Worm (Caenorhabditis elegans) whole organism, L4 larva: Measurements from ENCODE around the gene cec-8.

Source experiments
- F44E2.7 ChIP-seq: fragments of 200-800 bp; sonication (Bioruptor generic); IDR thresholded peaks from 2 replicates; pipeline ENCODE4 v2.1.2; 2022; ENCODE audit warnings: missing genetic modification characterization, missing compliant biosample characterization
- T20F7.1 ChIP-seq: fragments of 200-800 bp; sonication (Bioruptor generic); optimal IDR thresholded peaks from 2 replicates; lab custom pipeline; 2018; ENCODE audit warnings: mild to moderate bottlenecking, missing genetic modification characterization, missing compliant biosample characterization
- Y75B8A.6 ChIP-seq: fragments of 200-800 bp; sonication (Bioruptor generic); IDR thresholded peaks from 2 replicates; pipeline ENCODE4 v1.3.6; 2022; ENCODE audit warnings: missing genetic modification reagents, missing genetic modification characterization, missing compliant biosample characterization
- ZK546.5 ChIP-seq, 2 experiments: sonication (generic microtip); optimal IDR thresholded peaks; 2 replicates each; lab custom pipeline; 2017; ENCODE audit warnings: missing biosample characterization in 2 of 2, missing genetic modification characterization in 2 of 2
- ces-1 ChIP-seq: fragments of 150-350 bp; sonication (generic microtip); optimal IDR thresholded peaks from 4 replicates; lab custom pipeline; 2014; ENCODE audit warnings: missing biosample characterization, missing genetic modification reagents, missing genetic modification characterization
- cey-2 ChIP-seq: sonication (generic microtip); optimal IDR thresholded peaks from 3 replicates; lab custom pipeline; 2017; ENCODE audit warnings: missing genetic modification characterization, mild to moderate bottlenecking, missing compliant biosample characterization, antibody characterized with exemption, borderline replicate concordance; ENCODE audit not compliant: insufficient read depth
- daf-12 ChIP-seq: fragments of 150-350 bp; optimal IDR thresholded peaks from 2 replicates; lab custom pipeline; 2014; ENCODE audit warnings: missing biosample characterization, missing genetic modification reagents, missing genetic modification characterization
- daf-8 ChIP-seq: fragments of 200-800 bp; sonication (Bioruptor generic); IDR thresholded peaks from 2 replicates; pipeline ENCODE4 v1.3.6; 2022; ENCODE audit warnings: missing genetic modification characterization, missing compliant biosample characterization
- dmd-6 ChIP-seq: fragments of 200-800 bp; sonication (Bioruptor generic); IDR thresholded peaks from 2 replicates; pipeline ENCODE4 v1.3.6; 2022; ENCODE audit warnings: missing genetic modification reagents, missing genetic modification characterization, missing compliant biosample characterization
- dmd-9 ChIP-seq: fragments of 200-800 bp; sonication (Bioruptor generic); IDR thresholded peaks from 2 replicates; pipeline ENCODE4 v1.3.6; 2022; ENCODE audit warnings: missing genetic modification reagents, missing genetic modification characterization, missing compliant biosample characterization
- dpl-1 ChIP-seq: fragments of 150-350 bp; optimal IDR thresholded peaks from 2 replicates; lab custom pipeline; 2014; ENCODE audit warnings: missing biosample characterization, missing genetic modification reagents, missing genetic modification characterization
- duxl-1 ChIP-seq: sonication (generic microtip); optimal IDR thresholded peaks from 2 replicates; lab custom pipeline; 2016; ENCODE audit warnings: mild to moderate bottlenecking, missing genetic modification characterization, moderate library complexity, missing compliant biosample characterization; ENCODE audit not compliant: poor library complexity
- egl-43 ChIP-seq: fragments of 200-800 bp; sonication (Bioruptor generic); IDR thresholded peaks from 2 replicates; pipeline ENCODE4 v1.3.6; 2022; ENCODE audit warnings: missing genetic modification reagents, missing genetic modification characterization, missing compliant biosample characterization
- fos-1 ChIP-seq: fragments of 150-350 bp; optimal IDR thresholded peaks from 2 replicates; lab custom pipeline; 2014; ENCODE audit warnings: missing biosample characterization, missing genetic modification characterization
- hmg-1.1 ChIP-seq: fragments of 200-800 bp; sonication (Bioruptor generic); IDR thresholded peaks from 2 replicates; pipeline ENCODE4 v1.3.6; 2022; ENCODE audit warnings: missing genetic modification reagents, missing genetic modification characterization, missing compliant biosample characterization
- lin-13 ChIP-seq: fragments of 150-350 bp; optimal IDR thresholded peaks from 2 replicates; lab custom pipeline; 2014; ENCODE audit warnings: missing biosample characterization, missing genetic modification reagents, missing genetic modification characterization
- madf-9 ChIP-seq: fragments of 200-800 bp; sonication (Bioruptor generic); conservative IDR thresholded peaks from 2 replicates; pipeline ENCODE4 v1.3.6; 2022; ENCODE audit warnings: missing genetic modification reagents, missing genetic modification characterization, missing compliant biosample characterization
- mes-2 ChIP-seq: sonication (generic microtip); optimal IDR thresholded peaks from 2 replicates; lab custom pipeline; 2016; ENCODE audit warnings: missing genotype, mild to moderate bottlenecking, missing genetic modification characterization, missing compliant biosample characterization; ENCODE audit not compliant: poor library complexity, severe bottlenecking
- mxl-2 ChIP-seq: fragments of 200-800 bp; sonication (Bioruptor generic); conservative IDR thresholded peaks from 2 replicates; pipeline ENCODE4 v1.3.6; 2022; ENCODE audit warnings: missing genetic modification reagents, missing genetic modification characterization, missing compliant biosample characterization
- mxl-3 ChIP-seq: fragments of 200-800 bp; sonication (Bioruptor generic); optimal IDR thresholded peaks from 2 replicates; lab custom pipeline; 2018; ENCODE audit warnings: mild to moderate bottlenecking, missing genetic modification characterization, missing compliant biosample characterization
- nhr-102 ChIP-seq: sonication (generic microtip); optimal IDR thresholded peaks from 2 replicates; lab custom pipeline; 2016; ENCODE audit warnings: mild to moderate bottlenecking, missing genetic modification characterization, moderate library complexity, missing compliant biosample characterization
- nhr-237 ChIP-seq: sonication (generic microtip); optimal IDR thresholded peaks from 2 replicates; lab custom pipeline; 2017; ENCODE audit warnings: missing biosample characterization, missing genetic modification characterization
- nhr-42 ChIP-seq: fragments of 200-800 bp; sonication (Bioruptor generic); IDR thresholded peaks from 2 replicates; pipeline ENCODE4 v1.3.6; 2022; ENCODE audit warnings: missing genetic modification characterization, missing compliant biosample characterization
- sdz-12 ChIP-seq: fragments of 200-800 bp; sonication (Bioruptor generic); optimal IDR thresholded peaks from 2 replicates; lab custom pipeline; 2018; ENCODE audit warnings: mild to moderate bottlenecking, missing genetic modification characterization, missing compliant biosample characterization
- spr-1 ChIP-seq: sonication (generic microtip); optimal IDR thresholded peaks from 2 replicates; lab custom pipeline; 2016; ENCODE audit warnings: mild to moderate bottlenecking, missing genetic modification characterization, missing compliant biosample characterization
- tag-97 ChIP-seq: fragments of 200-800 bp; sonication (Bioruptor generic); IDR thresholded peaks from 2 replicates; pipeline ENCODE4 v1.3.6; 2022; ENCODE audit warnings: missing genetic modification characterization, missing compliant biosample characterization
- unc-62 ChIP-seq, 3 experiments: fragments of 150-350 bp in 1 of 3; sonication (generic microtip); optimal IDR thresholded peaks in 2 of 3; peaks in 1 of 3; 1 replicate in 1 of 3; 2 replicates in 2 of 3; lab custom pipeline; 2014 to 2017; ENCODE audit warnings: missing biosample characterization in 3 of 3, missing genetic modification characterization in 3 of 3, missing genetic modification reagents in 3 of 3, missing genotype in 1 of 3

The cec-8 gene

DNA sequence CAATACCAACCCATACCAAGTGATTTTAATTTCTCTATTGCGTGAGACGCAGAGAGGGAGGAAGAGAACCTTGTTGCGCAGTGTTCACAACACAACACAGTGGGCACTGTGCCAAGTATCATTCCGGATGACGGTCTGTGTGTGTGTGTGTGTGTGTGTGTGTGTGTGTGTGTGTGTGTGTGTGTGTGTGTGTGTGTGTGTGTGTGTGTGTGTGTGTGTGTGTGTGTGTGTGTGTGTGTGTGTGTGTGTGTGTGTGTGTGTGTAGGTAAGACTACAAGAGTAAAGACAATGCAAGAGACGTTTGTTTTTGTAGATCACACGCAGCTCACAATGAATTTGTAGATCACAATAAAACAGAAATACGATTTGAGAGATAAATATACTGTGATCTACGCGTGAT, 16.4 kb downstream of the cec-8 start:
- TF ChIP-seq mxl-3 (GFP tag; lab: Kevin White, UChicago) (peak; percentile 4), hmg-1.1 (GFP tag; lab: Robert Waterston, UW) (0 out of 2 replicates have a peak, but pooled peaks have one; percentile 12)

- TF ChIP-seq nhr-102 (tag; lab: Kevin White, UChicago): no peak
- TF ChIP-seq duxl-1 (tag; lab: Kevin White, UChicago): no peak
- TF ChIP-seq tag-97: no peak
- no peak for TF ChIP-seq F44E2.7
- TF ChIP-seq nhr-237 (tag; lab: Kevin White, UChicago): no peak
Observed at ce11 chrIII:446860-447259, 17.7 kb downstream of the cec-8 start.

DNA sequence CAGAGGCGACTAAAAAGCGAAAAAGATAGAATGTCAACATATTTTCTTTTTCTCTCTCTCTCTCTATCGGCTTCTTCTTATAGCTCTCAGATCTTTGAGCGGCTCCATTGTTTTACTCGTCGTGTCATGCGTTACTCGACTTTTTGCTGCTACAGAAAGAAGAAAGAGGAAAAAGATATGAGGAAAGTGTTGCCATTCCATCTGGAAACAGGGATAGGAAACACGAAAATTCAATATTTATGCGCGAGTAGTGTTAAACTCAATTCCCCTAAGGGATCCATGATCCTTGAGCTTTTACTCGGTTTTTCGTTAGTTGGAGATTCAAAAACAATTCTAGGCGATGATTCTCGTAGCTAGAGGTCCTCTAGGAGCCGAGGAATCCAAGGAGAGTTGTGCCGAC, 26.7 kb downstream of the cec-8 start:
- TF ChIP-seq spr-1 (tag; lab: Kevin White, UChicago): no peak
- TF ChIP-seq daf-8 (GFP tag; lab: Robert Waterston, UW): no peak
- no peak for TF ChIP-seq madf-9 (GFP tag; lab: Robert Waterston, UW)
- TF ChIP-seq unc-62 (GFP tag; optimal IDR thresholded peaks at IDR 0.05 in 1 of 2; lab: Kevin White, UChicago): peak in 1 of 2 experiments; percentile 58
- no peak for TF ChIP-seq unc-62 (tag; optimal IDR thresholded peaks at IDR 0.05; lab: Kevin White, UChicago)

DNA sequence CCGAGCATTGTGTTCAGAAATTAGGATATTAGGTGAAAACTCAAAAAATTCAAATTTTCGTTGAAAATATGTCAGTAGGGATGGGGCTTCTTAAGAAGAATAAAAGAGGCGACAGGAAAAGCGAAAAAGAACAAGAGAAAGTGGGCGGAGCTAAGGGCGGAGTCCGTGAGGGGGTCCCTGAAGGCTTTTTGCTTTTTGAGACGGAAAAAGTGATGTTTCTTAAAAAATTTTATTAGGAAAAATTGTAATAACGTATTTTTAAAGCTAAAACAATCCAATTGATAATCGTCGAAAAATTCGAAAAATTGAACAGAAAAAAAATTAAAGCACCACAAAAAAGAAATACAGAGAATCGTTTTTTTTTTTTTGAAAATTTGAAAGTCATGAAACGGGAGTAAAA, 34.6 kb downstream of the cec-8 start, which contains the start of gene Y55B1BR.6:
Y55B1BR.6 (minus strand) TSS at position 101 of the 400 bp plus-strand sequence.
- TF ChIP-seq ZK546.5 (tag; optimal IDR thresholded peaks at IDR 0.05; lab: Kevin White, UChicago): no peak
- no peak for TF ChIP-seq nhr-42 (GFP tag; lab: Robert Waterston, UW)

ce11 chrIII:471644-472401, 42.7 kb downstream of the cec-8 start, which contains the start of the genes magu-1 and nemp-1:
TSS of gene magu-1 (minus strand) at chrIII:471702.
TSS of gene nemp-1 (plus strand) at chrIII:472317.
- peak; percentile 93 for TF ChIP-seq T20F7.1
- TF ChIP-seq dpl-1 (GFP tag; lab: Kevin White, UChicago): peak; percentile 41
- no peak for TF ChIP-seq dmd-6 (GFP tag; lab: Robert Waterston, UW)
- no peak for TF ChIP-seq dmd-9 (GFP tag; lab: Robert Waterston, UW)
- no peak for TF ChIP-seq mxl-2
- TF ChIP-seq lin-13 (GFP tag; lab: Kevin White, UChicago): no peak
- no peak for TF ChIP-seq hmg-1.1 (GFP tag; lab: Robert Waterston, UW)
- TF ChIP-seq sdz-12 (GFP tag; lab: Kevin White, UChicago): no peak
- no peak for TF ChIP-seq ces-1 (GFP tag; lab: Kevin White, UChicago)
- TF ChIP-seq spr-1 (tag; lab: Kevin White, UChicago): no peak

- TF ChIP-seq nhr-237 (tag; lab: Kevin White, UChicago): no peak
- TF ChIP-seq cey-2 (tag; lab: Kevin White, UChicago): no peak
- TF ChIP-seq Y75B8A.6 (GFP tag; lab: Robert Waterston, UW): no peak
- TF ChIP-seq fos-1: no peak
- TF ChIP-seq daf-12: no peak
- TF ChIP-seq egl-43 (GFP tag; lab: Robert Waterston, UW): no peak
- no peak for TF ChIP-seq mes-2 (tag; lab: Kevin White, UChicago)
Observed at ce11 chrIII:475154-475553, 46.0 kb downstream of the cec-8 start, which contains the start of gene mat-3. TSS of gene mat-3 (plus strand) at chrIII:475454.
